Worm (Caenorhabditis elegans): ENCODE data around the gene C09E7.10.

Gene C09E7.10

ce11 chrIII:6551187-6552058 is 31.6 kb upstream of the C09E7.10 start, which contains the start of gene C09E7.7 (continued):
- TF ChIP-seq nhr-232 (tag; optimal IDR thresholded peaks at IDR 0.05) (peak; percentile 11), zip-5 (tag; optimal IDR thresholded peaks at IDR 0.05) (peak; percentile 75), syd-9 (tag; optimal IDR thresholded peaks at IDR 0.05) (peak; percentile 37)

ce11 chrIII:6536945-6537568 is 17.2 kb upstream of the C09E7.10 start, which contains the start of gene C09E7.4:
C09E7.4 (minus strand) TSS chrIII:6536995.
- TF ChIP-seq unc-3 (GFP tag; conservative IDR thresholded peaks at IDR 0.05) (no peak), unc-3 (tag; optimal IDR thresholded peaks at IDR 0.05) (no peak), pat-9 (tag; optimal IDR thresholded peaks at IDR 0.05) (no peak), ceh-30 (tag; optimal IDR thresholded peaks at IDR 0.05) (no peak), unc-42 (tag; optimal IDR thresholded peaks at IDR 0.05) (peak; percentile 68), gmeb-2 (tag; optimal IDR thresholded peaks at IDR 0.05) (no peak), elt-2 (tag; optimal IDR thresholded peaks at IDR 0.05) (peak; percentile 29), hlh-6 (tag; optimal IDR thresholded peaks at IDR 0.05) (peak; percentile 72), ceh-22 (tag; optimal IDR thresholded peaks at IDR 0.05) (no peak), dmd-4 (tag; optimal IDR thresholded peaks at IDR 0.05; ENCODE audit: borderline replicate concordance) (peak; percentile 30), hlh-15 (tag; optimal IDR thresholded peaks at IDR 0.05) (no peak), che-1 (tag; optimal IDR thresholded peaks at IDR 0.05) (peak; percentile 8), T23F11.4 (GFP tag; optimal IDR thresholded peaks at IDR 0.05) (peak; percentile 48), ceh-45 (GFP tag; IDR thresholded peaks at IDR 0.05) (no peak), unc-55 (GFP tag; optimal IDR thresholded peaks at IDR 0.05) (peak; percentile 94), nfya-1 (tag; optimal IDR thresholded peaks at IDR 0.05) (peak; percentile 71), ttx-3 (tag; optimal IDR thresholded peaks at IDR 0.05) (no peak), eyg-1 (tag; optimal IDR thresholded peaks at IDR 0.05) (no peak), ceh-48 (tag; optimal IDR thresholded peaks at IDR 0.05) (peak; percentile 76), ceh-2 (tag; optimal IDR thresholded peaks at IDR 0.05) (peak; percentile 64), pros-1 (tag; optimal IDR thresholded peaks at IDR 0.05) (peak; percentile 18), K09A11.1 (tag; optimal IDR thresholded peaks at IDR 0.05; ENCODE audit: insufficient read depth) (no peak), odd-2 (tag; optimal IDR thresholded peaks at IDR 0.05) (no peak), sdc-2 (tag; optimal IDR thresholded peaks at IDR 0.05) (peak; percentile 59), C08G9.2 (tag; optimal IDR thresholded peaks at IDR 0.05) (peak; percentile 51), npax-4 (tag; optimal IDR thresholded peaks at IDR 0.05) (no peak), mec-3 (tag; optimal IDR thresholded peaks at IDR 0.05; ENCODE audit: borderline replicate concordance) (peak; percentile 36), nhr-11 (tag; optimal IDR thresholded peaks at IDR 0.05) (no peak), syd-9 (tag; optimal IDR thresholded peaks at IDR 0.05) (peak; percentile 55), pag-3 (tag; optimal IDR thresholded peaks at IDR 0.05; ENCODE audit: borderline replicate concordance) (peak; percentile 26), ceh-34 (tag; optimal IDR thresholded peaks at IDR 0.05) (peak; percentile 68), tbx-2 (tag; optimal IDR thresholded peaks at IDR 0.05) (peak; percentile 84), rnt-1 (tag; optimal IDR thresholded peaks at IDR 0.05) (peak; percentile 46), fax-1 (tag; optimal IDR thresholded peaks at IDR 0.05) (no peak), ets-4 (tag; optimal IDR thresholded peaks at IDR 0.05) (peak; percentile 16), sox-4 (tag; optimal IDR thresholded peaks at IDR 0.05) (peak; percentile 29), hlh-8 (tag; optimal IDR thresholded peaks at IDR 0.05) (peak; percentile 37), F13H6.1 (tag; optimal IDR thresholded peaks at IDR 0.05) (peak; percentile 8), ceh-31 (tag; optimal IDR thresholded peaks at IDR 0.05) (peak; percentile 84), ref-2 (tag; optimal IDR thresholded peaks at IDR 0.05) (no peak), ceh-14 (tag; optimal IDR thresholded peaks at IDR 0.05) (peak; percentile 69), unc-86 (tag; optimal IDR thresholded peaks at IDR 0.05) (no peak), lim-6 (tag; optimal IDR thresholded peaks at IDR 0.05) (no peak)

Measured in whole organism, late embryonic.